Worm (Caenorhabditis elegans) whole organism, L2 larva: ENCODE data around the gene C42D4.3.

Experiments
- elt-1 ChIP-seq: fragments of 150-350 bp; optimal IDR thresholded peaks from 2 replicates; lab custom pipeline; 2014; ENCODE audit warnings: missing biosample characterization, missing genetic modification characterization
- nhr-237 ChIP-seq: fragments of 150-350 bp; optimal IDR thresholded peaks from 2 replicates; lab custom pipeline; 2014; ENCODE audit warnings: missing biosample characterization, missing genetic modification characterization
- snpc-4 ChIP-seq: fragments of 150-350 bp; optimal IDR thresholded peaks from 2 replicates; lab custom pipeline; 2014; ENCODE audit warnings: missing biosample characterization, missing genetic modification characterization

DNA sequence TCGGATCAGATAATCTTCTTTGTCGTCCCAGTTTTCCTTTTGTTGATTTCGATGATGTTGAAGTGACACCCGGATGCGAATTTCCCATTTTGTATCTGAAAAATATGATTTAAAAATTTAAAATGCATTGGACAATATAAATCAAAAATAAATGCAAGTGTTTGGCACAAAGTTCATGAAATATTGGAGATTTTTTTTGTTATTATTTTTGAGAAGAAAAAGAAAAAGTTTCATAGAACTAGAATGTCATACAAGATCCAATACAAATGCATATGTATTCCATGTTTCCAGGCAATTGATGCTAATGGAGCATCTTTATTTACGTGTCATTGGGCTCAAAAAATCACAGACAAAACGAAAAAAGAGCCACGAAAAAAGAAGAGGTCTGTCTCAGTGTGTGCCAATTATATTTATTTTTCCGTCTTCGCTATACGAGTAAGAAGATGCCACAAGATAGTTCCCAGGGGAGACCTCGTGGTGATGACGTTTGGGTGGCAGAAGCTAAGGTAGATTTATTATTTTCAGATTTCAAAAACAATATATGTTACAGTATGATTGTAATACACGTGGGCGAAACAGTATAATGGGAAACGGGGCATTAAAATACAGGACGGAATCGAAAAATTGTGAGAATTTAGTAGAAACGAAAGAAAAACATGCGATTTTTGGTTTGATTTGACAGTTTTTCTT, 40.5 kb downstream of the C42D4.3 start, which contains the start of the genes glb-23 and R13A1.1:
- TF ChIP-seq elt-1 (tag; lab: Kevin White, UChicago) (no peak), nhr-237 (no peak), snpc-4 (tag; lab: Kevin White, UChicago) (no peak)
